Worm (Caenorhabditis elegans) whole organism, L1 larva: ENCODE results near the gene tat-2.

Source experiments
- hlh-17 ChIP-seq: fragments of 200-800 bp; sonication (Bioruptor generic); optimal IDR thresholded peaks from 2 replicates; lab custom pipeline; 2018; ENCODE audit warnings: missing genetic modification characterization, mild to moderate bottlenecking, missing compliant biosample characterization, moderate library complexity, borderline replicate concordance
- jun-1 ChIP-seq: fragments of 150-350 bp; optimal IDR thresholded peaks from 2 replicates; lab custom pipeline; 2014; ENCODE audit warnings: missing biosample characterization, missing genetic modification reagents, missing genetic modification characterization
- mep-1 ChIP-seq: fragments of 150-350 bp; optimal IDR thresholded peaks from 2 replicates; lab custom pipeline; 2014; ENCODE audit warnings: missing biosample characterization, missing genetic modification characterization
- nhr-12 ChIP-seq: sonication (generic microtip); optimal IDR thresholded peaks from 2 replicates; lab custom pipeline; 2017; ENCODE audit warnings: missing biosample characterization, missing genetic modification characterization
- nhr-76 ChIP-seq: sonication (generic microtip); optimal IDR thresholded peaks from 2 replicates; lab custom pipeline; 2017; ENCODE audit warnings: missing biosample characterization, missing genetic modification characterization
- pqm-1 ChIP-seq: sonication (generic microtip); optimal IDR thresholded peaks from 3 replicates; lab custom pipeline; 2017; ENCODE audit warnings: missing biosample characterization, missing genetic modification characterization

DNA sequence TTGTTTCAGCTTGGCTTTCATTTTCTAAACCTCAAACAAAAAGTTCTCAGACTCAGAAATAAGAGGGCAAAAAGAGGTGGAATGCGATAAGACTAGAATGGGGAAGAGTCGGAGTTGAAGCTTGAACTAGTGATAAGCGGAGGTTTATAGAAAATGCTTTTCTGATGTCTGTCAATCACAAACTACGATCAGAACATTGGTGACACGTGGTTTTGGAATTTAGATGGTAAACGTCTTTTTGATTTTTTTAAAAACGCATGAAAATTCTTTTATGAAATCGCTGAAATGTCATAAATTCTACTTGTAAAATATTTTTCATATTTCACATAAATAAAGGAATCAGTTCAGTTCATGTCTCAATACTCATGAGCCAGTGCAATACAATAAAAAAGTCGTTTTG, 25.6 kb downstream of the tat-2 start, which contains the start of gene H06H21.8:
- TF ChIP-seq nhr-76 (tag; lab: Kevin White, UChicago) (no peak), hlh-17 (no peak), mep-1 (no peak), pqm-1 (no peak), jun-1 (tag; lab: Kevin White, UChicago) (no peak), nhr-12 (no peak)
